Fruit fly (Drosophila melanogaster) whole organism, pupa: Measurements from ENCODE around the gene CG31675.

ENCODE experiments used
- CG12605 ChIP-seq: fragments of 200-800 bp; sonication (Bioruptor generic); IDR thresholded peaks from 2 replicates; pipeline ENCODE4 v1.3.6; 2022; ENCODE audit warnings: missing biosample characterization, missing genetic modification characterization
- CG13204 ChIP-seq: fragments of 200-800 bp; sonication (Bioruptor generic); optimal IDR thresholded peaks from 2 replicates; lab custom pipeline; 2018; ENCODE audit warnings: missing biosample characterization, mild to moderate bottlenecking, missing genetic modification characterization, moderate library complexity
- CG14655 ChIP-seq: fragments of 200-800 bp; sonication (Bioruptor generic); optimal IDR thresholded peaks from 3 replicates; lab custom pipeline; 2017; ENCODE audit warnings: mild to moderate bottlenecking, missing biosample characterization, missing genetic modification reagents, missing genetic modification characterization
- CG15710 ChIP-seq: fragments of 200-800 bp; sonication (Bioruptor generic); optimal IDR thresholded peaks from 2 replicates; lab custom pipeline; 2018; ENCODE audit warnings: missing biosample characterization, mild to moderate bottlenecking, missing genetic modification characterization, moderate library complexity
- CG32121 ChIP-seq: fragments of 200-800 bp; sonication (Bioruptor generic); IDR thresholded peaks from 2 replicates; pipeline ENCODE4 v1.3.6; 2022; ENCODE audit warnings: missing biosample characterization, missing genetic modification characterization
- CG34367 ChIP-seq: fragments of 200-800 bp; sonication (Bioruptor generic); optimal IDR thresholded peaks from 2 replicates; lab custom pipeline; 2018; ENCODE audit warnings: missing biosample characterization, mild to moderate bottlenecking, missing genetic modification characterization
- CG4496 ChIP-seq: fragments of 200-800 bp; sonication (Bioruptor generic); IDR thresholded peaks from 3 replicates; pipeline ENCODE4 v1.3.6; 2022; ENCODE audit warnings: missing biosample characterization, missing genetic modification characterization
- CG8301 ChIP-seq: fragments of 200-800 bp; sonication (Bioruptor generic); optimal IDR thresholded peaks from 2 replicates; lab custom pipeline; 2018; ENCODE audit warnings: missing biosample characterization, mild to moderate bottlenecking, missing genetic modification characterization
- D1 ChIP-seq: fragments of 200-800 bp; sonication (Bioruptor generic); optimal IDR thresholded peaks from 2 replicates; lab custom pipeline; 2018; ENCODE audit warnings: missing biosample characterization, mild to moderate bottlenecking, missing genetic modification characterization, moderate library complexity
- EcR ChIP-seq: fragments of 200-800 bp; sonication (Bioruptor generic); optimal IDR thresholded peaks from 3 replicates; lab custom pipeline; 2019; ENCODE audit warnings: missing biosample characterization, missing genetic modification characterization, mild to moderate bottlenecking, moderate library complexity, missing genetic modification reagents
- fd96Ca ChIP-seq: fragments of 200-800 bp; sonication (Bioruptor generic); IDR thresholded peaks from 3 replicates; pipeline ENCODE4 v1.3.6; 2022; ENCODE audit warnings: missing biosample characterization, missing genetic modification characterization

DNA sequence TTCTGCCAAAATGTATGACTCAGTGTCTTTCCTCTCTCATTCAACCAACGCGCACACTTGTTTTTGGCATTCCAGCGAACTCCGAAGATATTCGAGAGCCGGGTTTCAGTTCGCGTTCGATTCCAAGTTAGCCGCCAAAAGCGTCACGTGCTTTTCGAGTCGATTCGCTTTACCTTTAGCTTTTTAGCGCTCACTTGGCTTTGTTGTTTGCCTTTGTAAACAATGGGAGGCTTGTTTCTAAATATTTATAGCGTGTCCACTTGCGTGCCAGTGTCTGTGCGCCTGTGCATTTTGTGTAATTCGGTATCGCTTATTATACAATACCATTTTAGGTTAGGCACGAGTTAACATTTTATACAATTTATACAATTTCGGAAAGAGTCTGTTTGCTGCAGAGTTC is 43.8 kb downstream of the CG31675 start:
- TF ChIP-seq CG34367 (no peak), CG8301 (no peak), D1 (tag; lab: Kevin White, UChicago) (no peak), CG12605 (no peak), EcR (GFP tag; lab: Kevin White, UChicago) (no peak), CG32121 (GFP tag; lab: Robert Waterston, UW) (no peak), CG15710 (no peak), CG14655 (GFP tag; lab: Kevin White, UChicago) (no peak), fd96Ca (GFP tag; lab: Robert Waterston, UW) (no peak), CG4496 (no peak), CG13204 (GFP tag; lab: Kevin White, UChicago) (no peak)
